Worm (Caenorhabditis elegans) whole organism, L2 larva: ENCODE results near the gene plpp-1.2.

Experiments used
- ceh-16 ChIP-seq: fragments of 150-350 bp; optimal IDR thresholded peaks from 2 replicates; lab custom pipeline; 2014; ENCODE audit warnings: missing biosample characterization, missing genetic modification characterization
- ceh-82 ChIP-seq: fragments of 150-350 bp; optimal IDR thresholded peaks from 2 replicates; lab custom pipeline; 2014; ENCODE audit warnings: missing biosample characterization, missing genetic modification characterization
- nhr-237 ChIP-seq: fragments of 150-350 bp; optimal IDR thresholded peaks from 2 replicates; lab custom pipeline; 2014; ENCODE audit warnings: missing biosample characterization, missing genetic modification characterization
- nhr-25 ChIP-seq: fragments of 150-350 bp; sonication (generic microtip); optimal IDR thresholded peaks from 3 replicates; lab custom pipeline; 2014; ENCODE audit warnings: missing biosample characterization, missing genetic modification characterization
- snpc-4 ChIP-seq: fragments of 150-350 bp; optimal IDR thresholded peaks from 2 replicates; lab custom pipeline; 2014; ENCODE audit warnings: missing biosample characterization, missing genetic modification characterization
- zag-1 ChIP-seq: fragments of 150-350 bp; optimal IDR thresholded peaks from 2 replicates; lab custom pipeline; 2014; ENCODE audit warnings: missing biosample characterization, missing genetic modification characterization

ce11 chrII:6528629-6529028 is 43.4 kb downstream of the plpp-1.2 start, which contains the start of gene C56E6.4:
- TF ChIP-seq zag-1 (tag; lab: Kevin White, UChicago) (no peak), ceh-82 (tag; lab: Kevin White, UChicago) (no peak), nhr-237 (tag; lab: Kevin White, UChicago) (no peak), ceh-16 (no peak), nhr-25 (tag; lab: Kevin White, UChicago) (no peak), snpc-4 (no peak)
